Fruit fly (Drosophila melanogaster) whole organism, larva: Measurements from ENCODE around the gene Gr22a.

Experiments used
- noc ChIP-seq: fragments of 200-800 bp; sonication (Bioruptor generic); optimal IDR thresholded peaks from 3 replicates; lab custom pipeline; 2019; ENCODE audit warnings: missing biosample characterization, mild to moderate bottlenecking, missing genetic modification characterization, moderate library complexity

Gr22a gene

dm6 chr2L:1794817-1795216 lies at the start of gene Gr22a:
Gr22a (minus strand) TSS chr2L:1794917.
- no peak for TF ChIP-seq noc (tag; lab: Kevin White, UChicago)

dm6 chr2L:1839019-1839418 lies 44.3 kb upstream of the Gr22a start:
- TF ChIP-seq noc (tag; lab: Kevin White, UChicago): no peak

- no peak for TF ChIP-seq noc (tag; lab: Kevin White, UChicago)
These were observed 43.1 kb upstream of the Gr22a start for dm6 chr2L:1837717-1838368.

dm6 chr2L:1836238-1836637 lies 41.5 kb upstream of the Gr22a start, which contains the start of gene wry:
wry (plus strand) TSS chr2L:1836538.
- TF ChIP-seq noc (tag; lab: Kevin White, UChicago): no peak

- TF ChIP-seq noc (tag; lab: Kevin White, UChicago): no peak
These were observed 37.7 kb upstream of the Gr22a start, which contains the start of gene c-cup for dm6 chr2L:1832465-1832864. c-cup (minus strand) TSS chr2L:1832565.

dm6 chr2L:1828282-1828681 lies 33.6 kb upstream of the Gr22a start:
- TF ChIP-seq noc (tag; lab: Kevin White, UChicago): no peak

- peak; percentile 11 for TF ChIP-seq noc (tag; lab: Kevin White, UChicago)
These were observed 31.7 kb upstream of the Gr22a start, which contains the start of gene CG31664 for dm6 chr2L:1826400-1826799. CG31664 (minus strand) TSS chr2L:1826500.

dm6 chr2L:1823231-1823630 lies 28.5 kb upstream of the Gr22a start, which contains the start of gene CG31933:
CG31933 (minus strand) TSS chr2L:1823331.
- TF ChIP-seq noc (tag; lab: Kevin White, UChicago): no peak

dm6 chr2L:1793168-1793567 lies 1.5 kb downstream of the Gr22a start, which contains the start of gene Gr22b:
Gr22b (minus strand) TSS chr2L:1793268.
- no peak for TF ChIP-seq noc (tag; lab: Kevin White, UChicago)

- no peak for TF ChIP-seq noc (tag; lab: Kevin White, UChicago)
These were observed 3.0 kb downstream of the Gr22a start, which contains the start of gene Gr22c for dm6 chr2L:1791723-1792122. Gr22c (minus strand) TSS chr2L:1791823.

dm6 chr2L:1790261-1790660 lies 4.5 kb downstream of the Gr22a start, which contains the start of gene Gr22d:
Gr22d (minus strand) TSS chr2L:1790361.
- TF ChIP-seq noc (tag; lab: Kevin White, UChicago): no peak

- no peak for TF ChIP-seq noc (tag; lab: Kevin White, UChicago)
These were observed 6.8 kb downstream of the Gr22a start for dm6 chr2L:1787929-1788328.

dm6 chr2L:1783762-1784161 lies 11.0 kb downstream of the Gr22a start, which contains the start of gene Gr22e:
Gr22e (plus strand) TSS chr2L:1784062.
- no peak for TF ChIP-seq noc (tag; lab: Kevin White, UChicago)

dm6 chr2L:1758853-1759252 lies 35.9 kb downstream of the Gr22a start, which contains the start of gene CG17650:
CG17650 (minus strand) TSS chr2L:1759093.
- TF ChIP-seq noc (tag; lab: Kevin White, UChicago): no peak

- TF ChIP-seq noc (tag; lab: Kevin White, UChicago): no peak
These were observed 38.4 kb downstream of the Gr22a start, which contains the start of gene Gr22f for dm6 chr2L:1756351-1756750. Gr22f (minus strand) TSS chr2L:1756451.

- TF ChIP-seq noc (tag; lab: Kevin White, UChicago): no peak
These were observed 42.8 kb downstream of the Gr22a start, which contains the start of the genes CG17712 and CG17648 for dm6 chr2L:1751953-1752352. CG17712 (minus strand) TSS chr2L:1752122. CG17648 (plus strand) TSS chr2L:1752308.

- no peak for TF ChIP-seq noc (tag; lab: Kevin White, UChicago)
These were observed 46.3 kb downstream of the Gr22a start for dm6 chr2L:1748410-1748809.
